Worm (Caenorhabditis elegans) whole organism, midembryonic: ENCODE results near the gene T10H9.1.

Experiments
- T22C8.4 ChIP-seq: fragments of 200-800 bp; sonication (Bioruptor generic); IDR thresholded peaks from 2 replicates; pipeline ENCODE4 v1.3.6; 2022; ENCODE audit warnings: missing genetic modification characterization, missing compliant biosample characterization
- cog-1 ChIP-seq: sonication (generic microtip); optimal IDR thresholded peaks from 2 replicates; lab custom pipeline; 2016; ENCODE audit warnings: missing genetic modification characterization, missing compliant biosample characterization
- flt-1 ChIP-seq: fragments of 200-800 bp; sonication (Bioruptor generic); IDR thresholded peaks from 2 replicates; pipeline ENCODE4 v1.3.6; 2022; ENCODE audit warnings: missing genetic modification characterization, missing compliant biosample characterization
- klf-2 ChIP-seq: fragments of 200-800 bp; sonication (Bioruptor generic); conservative IDR thresholded peaks from 2 replicates; pipeline ENCODE4 v1.3.6; 2022; ENCODE audit warnings: missing genetic modification reagents, missing genetic modification characterization, missing compliant biosample characterization
- med-1 ChIP-seq: sonication (generic microtip); optimal IDR thresholded peaks from 2 replicates; lab custom pipeline; 2017; ENCODE audit warnings: missing genetic modification characterization, mild to moderate bottlenecking, missing compliant biosample characterization, antibody characterized with exemption, missing genetic modification reagents; ENCODE audit not compliant: insufficient read depth
- ref-1 ChIP-seq: fragments of 200-800 bp; sonication (Bioruptor generic); conservative IDR thresholded peaks from 2 replicates; pipeline ENCODE4 v1.3.6; 2022; ENCODE audit warnings: missing genetic modification reagents, missing genetic modification characterization, missing compliant biosample characterization
- tab-1 ChIP-seq: fragments of 200-800 bp; sonication (Bioruptor generic); IDR thresholded peaks from 2 replicates; pipeline ENCODE4 v1.3.6; 2022; ENCODE audit warnings: missing genetic modification characterization, missing compliant biosample characterization
- ztf-23 ChIP-seq: fragments of 200-800 bp; sonication (Bioruptor generic); IDR thresholded peaks from 2 replicates; pipeline ENCODE4 v1.3.6; 2022; ENCODE audit warnings: missing genetic modification reagents, missing genetic modification characterization, missing compliant biosample characterization
- ztf-29 ChIP-seq: fragments of 200-800 bp; sonication (Bioruptor generic); IDR thresholded peaks from 2 replicates; pipeline ENCODE4 v1.3.6; 2022; ENCODE audit warnings: missing genetic modification reagents, missing genetic modification characterization, missing compliant biosample characterization

The T10H9.1 gene

ce11 chrV:6673967-6674366 is 24.6 kb downstream of the T10H9.1 start, which contains the start of gene cest-31:
Gene cest-31 (plus strand): TSS chrV:6674267.
- no peak for TF ChIP-seq cog-1 (tag; lab: Kevin White, UChicago)
- no peak for TF ChIP-seq med-1 (GFP tag; lab: Kevin White, UChicago)
- no peak for TF ChIP-seq tab-1 (GFP tag; lab: Robert Waterston, UW)
- no peak for TF ChIP-seq ztf-29 (GFP tag; lab: Robert Waterston, UW)
- TF ChIP-seq T22C8.4 = no peak
- TF ChIP-seq ztf-23 (GFP tag; lab: Robert Waterston, UW) = no peak
- TF ChIP-seq ref-1 (GFP tag; lab: Robert Waterston, UW) = no peak
- TF ChIP-seq flt-1 (GFP tag; lab: Robert Waterston, UW) = no peak
- TF ChIP-seq klf-2 = no peak

ce11 chrV:6676158-6676849 is 26.9 kb downstream of the T10H9.1 start, which contains the start of gene cest-34:
Gene cest-34 (plus strand): TSS chrV:6676799.
- no peak for TF ChIP-seq cog-1 (tag; lab: Kevin White, UChicago)
- no peak for TF ChIP-seq med-1 (GFP tag; lab: Kevin White, UChicago)
- TF ChIP-seq tab-1 (GFP tag; lab: Robert Waterston, UW) = no peak
- TF ChIP-seq flt-1 (GFP tag; lab: Robert Waterston, UW) = no peak
- TF ChIP-seq ztf-23 (GFP tag; lab: Robert Waterston, UW) = no peak
- TF ChIP-seq klf-2 = no peak
- TF ChIP-seq ref-1 (GFP tag; lab: Robert Waterston, UW) = no peak
- TF ChIP-seq ztf-29 (GFP tag; lab: Robert Waterston, UW) = no peak
- no peak for TF ChIP-seq T22C8.4

DNA sequence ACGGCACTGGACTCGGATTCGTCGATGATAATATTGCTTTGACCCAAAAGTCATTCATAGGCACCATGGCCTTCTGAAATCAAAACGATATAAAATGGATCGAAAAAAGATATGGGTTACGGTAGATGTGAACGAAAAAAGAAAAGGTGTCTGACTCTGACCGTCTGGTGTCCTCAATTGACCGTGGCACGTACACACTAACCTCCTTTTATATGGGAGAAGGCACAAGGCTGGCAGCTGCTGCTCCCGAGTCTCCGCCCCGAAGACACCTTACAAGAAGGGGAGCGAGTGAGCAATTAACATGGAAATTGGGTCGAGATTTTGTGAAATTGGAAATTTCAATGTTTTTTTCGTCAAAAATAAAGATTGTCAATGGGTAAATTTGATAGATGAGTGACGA is 32.1 kb downstream of the T10H9.1 start, which contains the start of gene egl-46:
egl-46 (minus strand) TSS at position 73 of the 400 bp plus-strand sequence.
- TF ChIP-seq tab-1 (GFP tag; lab: Robert Waterston, UW) (no peak), ztf-29 (GFP tag; lab: Robert Waterston, UW) (no peak), ztf-23 (GFP tag; lab: Robert Waterston, UW) (no peak), T22C8.4 (no peak), med-1 (GFP tag; lab: Kevin White, UChicago) (no peak), klf-2 (no peak), ref-1 (GFP tag; lab: Robert Waterston, UW) (no peak), cog-1 (tag; lab: Kevin White, UChicago) (no peak), flt-1 (GFP tag; lab: Robert Waterston, UW) (no peak)

- TF ChIP-seq ref-1 (GFP tag; lab: Robert Waterston, UW) (no peak), T22C8.4 (no peak), cog-1 (tag; lab: Kevin White, UChicago) (no peak), med-1 (GFP tag; lab: Kevin White, UChicago) (no peak)
Measured at ce11 chrV:6683282-6683681, 33.9 kb downstream of the T10H9.1 start.

DNA sequence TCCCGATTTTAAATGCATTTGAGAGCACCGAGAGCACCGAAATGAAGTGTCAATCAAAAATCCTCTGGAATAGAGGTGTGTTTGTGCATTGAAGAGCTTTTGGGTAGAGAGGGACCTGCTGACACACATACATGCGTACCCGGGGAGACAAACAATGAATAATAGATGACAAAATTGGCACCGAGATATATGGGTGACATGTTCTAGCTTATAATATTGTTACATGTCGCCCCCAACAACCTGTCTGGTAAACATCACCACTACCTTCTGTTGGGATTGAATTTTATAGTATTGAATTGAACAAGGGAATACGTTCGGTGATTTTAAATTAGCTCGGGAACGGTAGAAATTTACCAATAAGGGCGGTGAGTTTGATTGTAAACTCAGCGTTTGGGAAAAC is 34.3 kb downstream of the T10H9.1 start:
- no peak for TF ChIP-seq flt-1 (GFP tag; lab: Robert Waterston, UW)
- TF ChIP-seq med-1 (GFP tag; lab: Kevin White, UChicago) = no peak
- TF ChIP-seq ztf-23 (GFP tag; lab: Robert Waterston, UW) = no peak
- no peak for TF ChIP-seq cog-1 (tag; lab: Kevin White, UChicago)
- TF ChIP-seq ztf-29 (GFP tag; lab: Robert Waterston, UW) = no peak
- TF ChIP-seq ref-1 (GFP tag; lab: Robert Waterston, UW) = no peak
- no peak for TF ChIP-seq tab-1 (GFP tag; lab: Robert Waterston, UW)

DNA sequence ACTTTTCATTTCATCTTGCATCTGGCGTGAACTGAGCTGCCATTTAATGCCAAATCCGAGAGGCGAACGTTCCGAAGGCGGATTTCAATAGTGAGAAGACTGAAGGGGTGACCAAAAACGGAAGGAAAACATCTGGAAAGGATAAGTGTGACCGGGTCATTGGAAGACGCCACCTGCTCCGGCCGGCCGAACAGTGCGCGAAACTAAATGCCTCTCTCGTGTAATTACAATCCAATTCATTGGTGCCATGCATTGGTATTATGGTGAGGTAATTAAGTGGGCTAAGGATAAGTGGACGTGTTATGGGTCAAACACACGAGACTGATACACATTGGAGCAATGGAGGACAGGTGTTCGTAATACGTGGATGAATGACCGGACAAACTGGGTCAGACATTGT is 35.1 kb downstream of the T10H9.1 start:
- TF ChIP-seq ztf-23 (GFP tag; lab: Robert Waterston, UW) = no peak
- TF ChIP-seq ref-1 (GFP tag; lab: Robert Waterston, UW) = no peak
- no peak for TF ChIP-seq ztf-29 (GFP tag; lab: Robert Waterston, UW)
- TF ChIP-seq T22C8.4 = no peak
- 0 out of 2 replicates have a peak, but pooled peaks have one; percentile 52 for TF ChIP-seq tab-1 (GFP tag; lab: Robert Waterston, UW)
- peak; percentile 32 for TF ChIP-seq cog-1 (tag; lab: Kevin White, UChicago)
- TF ChIP-seq med-1 (GFP tag; lab: Kevin White, UChicago) = no peak
- no peak for TF ChIP-seq klf-2
- no peak for TF ChIP-seq flt-1 (GFP tag; lab: Robert Waterston, UW)

- TF ChIP-seq med-1 (GFP tag; lab: Kevin White, UChicago) = no peak
- no peak for TF ChIP-seq tab-1 (GFP tag; lab: Robert Waterston, UW)
- no peak for TF ChIP-seq ztf-23 (GFP tag; lab: Robert Waterston, UW)
Measured at ce11 chrV:6685499-6685898, 36.1 kb downstream of the T10H9.1 start.

- TF ChIP-seq med-1 (GFP tag; lab: Kevin White, UChicago) = no peak
- no peak for TF ChIP-seq klf-2
- TF ChIP-seq cog-1 (tag; lab: Kevin White, UChicago) = no peak
- TF ChIP-seq ztf-29 (GFP tag; lab: Robert Waterston, UW) = no peak
- TF ChIP-seq flt-1 (GFP tag; lab: Robert Waterston, UW) = no peak
- no peak for TF ChIP-seq T22C8.4
- TF ChIP-seq tab-1 (GFP tag; lab: Robert Waterston, UW) = no peak
- TF ChIP-seq ref-1 (GFP tag; lab: Robert Waterston, UW) = no peak
- no peak for TF ChIP-seq ztf-23 (GFP tag; lab: Robert Waterston, UW)
Measured at ce11 chrV:6685963-6686362, 36.5 kb downstream of the T10H9.1 start.

ce11 chrV:6688392-6688791 is 39.0 kb downstream of the T10H9.1 start, which contains the start of gene K11G9.5:
Gene K11G9.5 (minus strand): TSS chrV:6688492.
- TF ChIP-seq klf-2 = no peak

ce11 chrV:6690075-6690474 is 40.7 kb downstream of the T10H9.1 start:
- TF ChIP-seq T22C8.4 = no peak
- TF ChIP-seq ztf-23 (GFP tag; lab: Robert Waterston, UW) = no peak
- TF ChIP-seq tab-1 (GFP tag; lab: Robert Waterston, UW) = no peak
- no peak for TF ChIP-seq cog-1 (tag; lab: Kevin White, UChicago)
- no peak for TF ChIP-seq ref-1 (GFP tag; lab: Robert Waterston, UW)
- TF ChIP-seq ztf-29 (GFP tag; lab: Robert Waterston, UW) = no peak
- no peak for TF ChIP-seq klf-2
- no peak for TF ChIP-seq flt-1 (GFP tag; lab: Robert Waterston, UW)
